Worm (Caenorhabditis elegans) whole organism, young adult: ENCODE results near the gene Y54E2A.10.

Experiments
- B0019.2 ChIP-seq: fragments of 200-800 bp; sonication (Bioruptor generic); conservative IDR thresholded peaks from 2 replicates; pipeline ENCODE4 v1.3.6; 2022; ENCODE audit warnings: missing genetic modification reagents, missing genetic modification characterization, missing compliant biosample characterization
- B0336.3 ChIP-seq: fragments of 200-800 bp; sonication (Bioruptor generic); IDR thresholded peaks from 2 replicates; pipeline ENCODE4 v1.3.6; 2022; ENCODE audit warnings: missing genetic modification characterization, missing compliant biosample characterization
- nfya-1 ChIP-seq: sonication (generic microtip); optimal IDR thresholded peaks from 2 replicates; lab custom pipeline; 2017; ENCODE audit warnings: antibody characterized with exemption, missing compliant biosample characterization, missing genetic modification characterization, borderline replicate concordance; ENCODE audit not compliant: insufficient read depth
- nfya-2 ChIP-seq: fragments of 200-800 bp; sonication (Bioruptor generic); IDR thresholded peaks from 2 replicates; pipeline ENCODE4 v1.3.6; 2022; ENCODE audit warnings: missing genetic modification reagents, missing genetic modification characterization, missing compliant biosample characterization
- rcor-1 ChIP-seq: fragments of 200-800 bp; sonication (Bioruptor generic); IDR thresholded peaks from 2 replicates; pipeline ENCODE4 v1.3.6; 2022; ENCODE audit warnings: missing genetic modification reagents, missing genetic modification characterization, missing compliant biosample characterization
- snpc-1.3 ChIP-seq: sonication (generic microtip); optimal IDR thresholded peaks from 2 replicates; lab custom pipeline; 2017; ENCODE audit warnings: missing genetic modification characterization, mild to moderate bottlenecking, missing compliant biosample characterization, antibody characterized with exemption, moderate library complexity, missing genotype, missing genetic modification reagents; ENCODE audit not compliant: insufficient read depth
- unc-62 ChIP-seq: fragments of 150-350 bp; optimal IDR thresholded peaks from 2 replicates; lab custom pipeline; 2014; ENCODE audit warnings: missing biosample characterization, missing genetic modification reagents, missing genetic modification characterization

- TF ChIP-seq rcor-1 (no peak), nfya-1 (tag; lab: Kevin White, UChicago) (no peak), nfya-2 (GFP tag; lab: Robert Waterston, UW) (no peak), unc-62 (GFP tag; lab: Kevin White, UChicago) (no peak), B0019.2 (GFP tag; lab: Robert Waterston, UW) (no peak), B0336.3 (no peak), snpc-1.3 (no peak)
Measured at ce11 chrII:14753858-14754750, 36.7 kb upstream of the Y54E2A.10 start, which contains the start of the genes tac-1 and Y54E2A.4.
